Fruit fly (Drosophila melanogaster) whole organism: ENCODE results near the gene Pex2.
A peak's percentile ranks its signal among the peaks of the same experiment; 100 is the strongest.

Source experiments
- CG8478 ChIP-seq: fragments of >200 bp; optimal IDR thresholded peaks from 2 replicates; lab custom pipeline; 2018; ENCODE audit warnings: inconsistent platforms
- Dll ChIP-seq: fragments of >200 bp; optimal IDR thresholded peaks from 2 replicates; lab custom pipeline; 2017
- EcR ChIP-seq, 2 experiments: fragments of >200 bp; optimal IDR thresholded peaks; 2 replicates each; lab custom pipeline; 2017; ENCODE audit warnings: missing biosample characterization in 2 of 2, missing genetic modification characterization in 2 of 2, missing genetic modification reagents in 2 of 2
- pan ChIP-seq: fragments of >200 bp; optimal IDR thresholded peaks from 2 replicates; lab custom pipeline; 2017
- psq ChIP-seq: fragments of >200 bp; optimal IDR thresholded peaks from 2 replicates; lab custom pipeline; 2017
- usp ChIP-seq: fragments of >200 bp; optimal IDR thresholded peaks from 2 replicates; lab custom pipeline; 2017; ENCODE audit warnings: missing biosample characterization, missing genetic modification characterization, mixed read lengths

DNA sequence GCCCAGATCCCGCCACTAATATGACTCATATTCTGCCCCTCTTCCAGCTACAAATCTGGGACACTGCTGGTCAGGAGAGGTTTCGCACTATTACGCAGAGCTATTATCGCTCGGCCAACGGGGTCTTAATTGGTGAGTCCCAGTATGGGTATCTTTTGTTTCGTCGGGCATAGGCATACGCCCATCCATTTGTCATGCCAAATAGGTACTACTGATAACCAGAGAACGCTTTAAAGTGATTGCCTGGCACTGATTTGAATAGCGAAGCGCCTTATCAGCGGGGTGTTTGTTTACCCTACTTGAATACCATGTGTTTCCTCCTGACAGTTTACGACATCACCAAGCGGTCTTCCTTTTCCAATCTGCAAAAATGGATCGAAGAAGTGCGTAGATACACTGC lies 41.4 kb upstream of the Pex2 start:
- TF ChIP-seq Dll (lab: Kevin White, UChicago) (no peak), psq (no peak), usp (GFP tag; lab: Kevin White, UChicago) (no peak), pan (lab: Kevin White, UChicago) (peak; percentile 5), EcR (GFP tag; optimal IDR thresholded peaks at IDR 0.05; lab: Kevin White, UChicago) (no peak), CG8478 (lab: Kevin White, UChicago) (no peak)
